ENCODE assay signal across 4 worm cellular contexts in genomic region chrX:14970221-14970801, ce11.
TF ChIP-seq lines count a peak whose summit lies in the region.

TSS of gene flwr-1 (minus strand) at chrX:14970271.
TSS of gene tbc-1 (plus strand) at chrX:14970751.

TF ChIP-seq in whole organism, L2 larva, 48 proteins besides CTCF, POLR2A, EP300 and RAD21:
- TF ChIP-seq ZK546.5 (tag; optimal IDR thresholded peaks at IDR 0.05; lab: Kevin White, UChicago) (no peak), lin-13 (GFP tag; optimal IDR thresholded peaks at IDR 0.05; lab: Kevin White, UChicago) (peak; percentile 14), sma-9 (GFP tag; optimal IDR thresholded peaks at IDR 0.05; lab: Kevin White, UChicago) (peak; percentile 17), sma-9 (tag; optimal IDR thresholded peaks at IDR 0.05; lab: Kevin White, UChicago) (no peak), lin-39 (tag; optimal IDR thresholded peaks at IDR 0.05; lab: Kevin White, UChicago) (no peak), nhr-129 (tag; optimal IDR thresholded peaks at IDR 0.05; lab: Kevin White, UChicago) (peak; percentile 66), unc-55 (GFP tag; optimal IDR thresholded peaks at IDR 0.05; lab: Kevin White, UChicago) (peak; percentile 65), nhr-11 (tag; optimal IDR thresholded peaks at IDR 0.05; lab: Kevin White, UChicago) (no peak), nhr-25 (tag; optimal IDR thresholded peaks at IDR 0.05; lab: Kevin White, UChicago) (no peak), C34F6.9 (tag; optimal IDR thresholded peaks at IDR 0.05; lab: Kevin White, UChicago) (peak; percentile 60), F13H6.1 (tag; optimal IDR thresholded peaks at IDR 0.05; lab: Kevin White, UChicago) (no peak), mab-5 (tag; optimal IDR thresholded peaks at IDR 0.05; lab: Kevin White, UChicago) (peak; percentile 5), fos-1 (tag; optimal IDR thresholded peaks at IDR 0.05; lab: Kevin White, UChicago) (peak; percentile 20), lin-11 (tag; optimal IDR thresholded peaks at IDR 0.05; lab: Kevin White, UChicago) (peak; percentile 12), lsy-2 (tag; optimal IDR thresholded peaks at IDR 0.05; lab: Kevin White, UChicago) (peak in 1 of 2 experiments; percentile 35), ztf-4 (tag; optimal IDR thresholded peaks at IDR 0.05; lab: Kevin White, UChicago) (no peak), sem-4 (tag; optimal IDR thresholded peaks at IDR 0.05; lab: Kevin White, UChicago) (no peak), sma-3 (GFP tag; optimal IDR thresholded peaks at IDR 0.05; lab: Kevin White, UChicago) (no peak), alr-1 (tag; optimal IDR thresholded peaks at IDR 0.05; lab: Kevin White, UChicago) (no peak), crh-2 (tag; optimal IDR thresholded peaks at IDR 0.05; lab: Kevin White, UChicago) (peak; percentile 11), unc-62 (GFP tag; optimal IDR thresholded peaks at IDR 0.05; lab: Kevin White, UChicago) (no peak), Y55F3AM.14 (GFP tag; optimal IDR thresholded peaks at IDR 0.05; lab: Kevin White, UChicago) (no peak)
TF ChIP-seq in whole organism, L2 larva: peak in this region for 10.

TF ChIP-seq in whole organism, L4 larva, 104 proteins besides CTCF, POLR2A, EP300 and RAD21 (continues in another document):
- peak; percentile 24 for TF ChIP-seq rbr-2 (tag; optimal IDR thresholded peaks at IDR 0.05; lab: Kevin White, UChicago)
- TF ChIP-seq lin-15B (tag; optimal IDR thresholded peaks at IDR 0.05; lab: Kevin White, UChicago), result no peak
- no peak for TF ChIP-seq mdl-1 (tag; optimal IDR thresholded peaks at IDR 0.05; lab: Kevin White, UChicago)
- TF ChIP-seq F10B5.3 (tag; optimal IDR thresholded peaks at IDR 0.05; lab: Kevin White, UChicago), result no peak
- no peak for TF ChIP-seq ceh-20 (GFP tag; IDR thresholded peaks at IDR 0.05; lab: Robert Waterston, UW)
- no peak for TF ChIP-seq lin-38 (GFP tag; IDR thresholded peaks at IDR 0.05; lab: Robert Waterston, UW)
- TF ChIP-seq unc-39 (tag; optimal IDR thresholded peaks at IDR 0.05; lab: Kevin White, UChicago), result no peak
- TF ChIP-seq spr-3 (GFP tag; optimal IDR thresholded peaks at IDR 0.05; lab: Kevin White, UChicago), result no peak
- TF ChIP-seq nhr-11 (tag; optimal IDR thresholded peaks at IDR 0.05; lab: Kevin White, UChicago), result no peak
- no peak for TF ChIP-seq spr-1 (tag; optimal IDR thresholded peaks at IDR 0.05; lab: Kevin White, UChicago)
- no peak for TF ChIP-seq zfp-2 (tag; optimal IDR thresholded peaks at IDR 0.05; lab: Kevin White, UChicago)
- TF ChIP-seq pha-4 (GFP tag; IDR thresholded peaks at IDR 0.05; lab: Robert Waterston, UW), result no peak
- no peak for TF ChIP-seq pha-4 (tag; optimal IDR thresholded peaks at IDR 0.05; lab: Kevin White, UChicago)
- peak; percentile 60; the same call in 1 of the 2 replicates for TF ChIP-seq hmg-1.1 (GFP tag; IDR thresholded peaks at IDR 0.05; lab: Robert Waterston, UW)
- TF ChIP-seq dmd-9 (GFP tag; IDR thresholded peaks at IDR 0.05; lab: Robert Waterston, UW), result no peak
- TF ChIP-seq F49E8.2 (tag; optimal IDR thresholded peaks at IDR 0.05; lab: Kevin White, UChicago; ENCODE audit: borderline replicate concordance), result no peak
- TF ChIP-seq set-16 (GFP tag; IDR thresholded peaks at IDR 0.05; lab: Robert Waterston, UW), result 0 out of 2 replicates have a peak, but pooled peaks have one; percentile 13
- no peak for TF ChIP-seq snpc-1.2 (GFP tag; IDR thresholded peaks at IDR 0.05; lab: Robert Waterston, UW)
- TF ChIP-seq nhr-76 (tag; optimal IDR thresholded peaks at IDR 0.05; lab: Kevin White, UChicago), result no peak
- peak; percentile 29 for TF ChIP-seq pqm-1 (tag; optimal IDR thresholded peaks at IDR 0.05; lab: Kevin White, UChicago)
- TF ChIP-seq daf-16 (GFP tag; optimal IDR thresholded peaks at IDR 0.05; lab: Kevin White, UChicago), result no peak
- peak; percentile 41 for TF ChIP-seq daf-16 (tag; optimal IDR thresholded peaks at IDR 0.05; lab: Kevin White, UChicago)
- TF ChIP-seq dmd-6 (GFP tag; IDR thresholded peaks at IDR 0.05; lab: Robert Waterston, UW), result peak; percentile 51
- no peak for TF ChIP-seq unc-130 (GFP tag; optimal IDR thresholded peaks at IDR 0.05; lab: Kevin White, UChicago)
- no peak for TF ChIP-seq saeg-2 (GFP tag; IDR thresholded peaks at IDR 0.05; lab: Robert Waterston, UW)

TF ChIP-seq in whole organism, late embryonic, 69 proteins besides CTCF, POLR2A, EP300 and RAD21 (continues in another document):
- TF ChIP-seq ceh-31 (tag; optimal IDR thresholded peaks at IDR 0.05; lab: Kevin White, UChicago), result peak; percentile 36
- peak; percentile 62 for TF ChIP-seq unc-42 (tag; optimal IDR thresholded peaks at IDR 0.05; lab: Kevin White, UChicago)
- no peak for TF ChIP-seq pax-1 (tag; optimal IDR thresholded peaks at IDR 0.05; lab: Kevin White, UChicago)
- peak; percentile 19 for TF ChIP-seq ceh-48 (tag; optimal IDR thresholded peaks at IDR 0.05; lab: Kevin White, UChicago)
- no peak for TF ChIP-seq ets-4 (tag; optimal IDR thresholded peaks at IDR 0.05; lab: Kevin White, UChicago)
- TF ChIP-seq unc-55 (GFP tag; optimal IDR thresholded peaks at IDR 0.05; lab: Kevin White, UChicago), result no peak
- TF ChIP-seq odd-2 (tag; optimal IDR thresholded peaks at IDR 0.05; lab: Kevin White, UChicago), result no peak
- TF ChIP-seq ceh-34 (tag; optimal IDR thresholded peaks at IDR 0.05; lab: Kevin White, UChicago), result peak; percentile 34
- no peak for TF ChIP-seq ahr-1 (tag; optimal IDR thresholded peaks at IDR 0.05; lab: Kevin White, UChicago)
- no peak for TF ChIP-seq ceh-24 (tag; optimal IDR thresholded peaks at IDR 0.05; lab: Kevin White, UChicago)
- TF ChIP-seq ceh-14 (tag; optimal IDR thresholded peaks at IDR 0.05; lab: Kevin White, UChicago), result peak; percentile 53
- TF ChIP-seq ceh-2 (tag; optimal IDR thresholded peaks at IDR 0.05; lab: Kevin White, UChicago), result no peak
- no peak for TF ChIP-seq hlh-13 (GFP tag; optimal IDR thresholded peaks at IDR 0.05; lab: Kevin White, UChicago)
- TF ChIP-seq ceh-6 (GFP tag; optimal IDR thresholded peaks at IDR 0.05; lab: Kevin White, UChicago), result no peak
- TF ChIP-seq F13H6.1 (tag; optimal IDR thresholded peaks at IDR 0.05; lab: Kevin White, UChicago), result no peak
- TF ChIP-seq T23F11.4 (GFP tag; optimal IDR thresholded peaks at IDR 0.05; lab: Kevin White, UChicago), result no peak
- TF ChIP-seq sdc-2 (tag; optimal IDR thresholded peaks at IDR 0.05; lab: Kevin White, UChicago), result no peak
- TF ChIP-seq elt-2 (tag; optimal IDR thresholded peaks at IDR 0.05; lab: Kevin White, UChicago), result peak; percentile 20
- no peak for TF ChIP-seq pros-1 (tag; optimal IDR thresholded peaks at IDR 0.05; lab: Kevin White, UChicago)
- no peak for TF ChIP-seq hlh-6 (tag; optimal IDR thresholded peaks at IDR 0.05; lab: Kevin White, UChicago)
- no peak for TF ChIP-seq unc-3 (GFP tag; conservative IDR thresholded peaks at IDR 0.05; lab: Robert Waterston, UW)
- TF ChIP-seq unc-3 (tag; optimal IDR thresholded peaks at IDR 0.05; lab: Kevin White, UChicago), result no peak
- TF ChIP-seq che-1 (tag; optimal IDR thresholded peaks at IDR 0.05; lab: Kevin White, UChicago), result no peak
- TF ChIP-seq pqm-1 (tag; optimal IDR thresholded peaks at IDR 0.05; lab: Kevin White, UChicago), result no peak
- peak; percentile 39 for TF ChIP-seq tbx-2 (tag; optimal IDR thresholded peaks at IDR 0.05; lab: Kevin White, UChicago)
- no peak for TF ChIP-seq pha-2 (tag; optimal IDR thresholded peaks at IDR 0.05; lab: Kevin White, UChicago)
- no peak for TF ChIP-seq ceh-18 (tag; optimal IDR thresholded peaks at IDR 0.05; lab: Kevin White, UChicago)
- no peak for TF ChIP-seq sox-4 (tag; optimal IDR thresholded peaks at IDR 0.05; lab: Kevin White, UChicago)

TF ChIP-seq in whole organism, mixed stage, embryonic, 35 proteins besides CTCF, POLR2A, EP300 and RAD21:
- TF ChIP-seq unc-120 (tag; optimal IDR thresholded peaks at IDR 0.05; lab: Kevin White, UChicago; ENCODE audit: poor library complexity, severe bottlenecking), result peak; percentile 35
- no peak for TF ChIP-seq nhr-12 (tag; optimal IDR thresholded peaks at IDR 0.05; lab: Kevin White, UChicago)
- TF ChIP-seq sem-2 (GFP tag; optimal IDR thresholded peaks at IDR 0.05; lab: Kevin White, UChicago), result no peak
- peak; percentile 18 for TF ChIP-seq ceh-43 (GFP tag; optimal IDR thresholded peaks at IDR 0.05; lab: Kevin White, UChicago)
- peak; percentile 60 for TF ChIP-seq ces-1 (GFP tag; optimal IDR thresholded peaks at IDR 0.05; lab: Kevin White, UChicago)
- no peak for TF ChIP-seq mep-1 (tag; optimal IDR thresholded peaks at IDR 0.05; lab: Kevin White, UChicago)
